Worm (Caenorhabditis elegans): ENCODE results near the gene T26C11.4.

The T26C11.4 gene

DNA sequence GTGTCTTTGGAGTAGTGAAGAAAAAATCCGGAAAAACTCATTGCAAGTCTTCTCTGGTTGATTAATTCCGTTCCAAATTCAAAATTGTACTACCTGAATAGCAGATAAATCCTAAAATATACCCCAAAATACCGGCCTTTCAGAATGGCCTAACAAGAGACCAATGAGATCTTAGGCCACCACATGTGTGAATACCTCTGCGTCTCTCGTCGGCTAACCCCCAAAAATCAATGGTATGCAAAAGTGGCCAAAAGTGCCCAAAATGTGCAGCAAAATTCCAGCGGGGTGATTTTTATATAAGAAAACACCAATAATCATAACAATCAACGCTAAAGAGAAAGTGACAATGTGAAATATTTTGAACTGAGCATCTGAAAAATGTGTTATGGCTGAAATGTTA, 8.2 kb upstream of the T26C11.4 start, which contains the start of gene T26C11.9 (continued):
- TF ChIP-seq isw-1 (GFP tag; IDR thresholded peaks at IDR 0.05) = no peak
- peak; percentile 54 for TF ChIP-seq nhr-71 (tag; optimal IDR thresholded peaks at IDR 0.05)
- TF ChIP-seq snpc-4 (tag; optimal IDR thresholded peaks at IDR 0.05) = no peak
- TF ChIP-seq lin-35 (GFP tag; optimal IDR thresholded peaks at IDR 0.05) = peak; percentile 35 to 40
- peak; percentile 59 for TF ChIP-seq lin-15B (tag; optimal IDR thresholded peaks at IDR 0.05)
- peak; percentile 27 to 34 for TF ChIP-seq efl-1 (optimal IDR thresholded peaks at IDR 0.05)
- TF ChIP-seq efl-1 (GFP tag; optimal IDR thresholded peaks at IDR 0.05 in 1 of 2) = peak; percentile 36 to 85
- TF ChIP-seq hlh-17 (GFP tag; optimal IDR thresholded peaks at IDR 0.05; ENCODE audit: borderline replicate concordance) = no peak
- TF ChIP-seq lsy-2 (tag; optimal IDR thresholded peaks at IDR 0.05) = no peak
- TF ChIP-seq lin-13 (GFP tag; optimal IDR thresholded peaks at IDR 0.05) = no peak
- TF ChIP-seq skn-1 (tag; optimal IDR thresholded peaks at IDR 0.05) = peak; percentile 51
- no peak for TF ChIP-seq unc-98 (GFP tag; IDR thresholded peaks at IDR 0.05)
- TF ChIP-seq ceh-90 (tag; optimal IDR thresholded peaks at IDR 0.05) = peak; percentile 67
- TF ChIP-seq vab-15 (tag; optimal IDR thresholded peaks at IDR 0.05) = peak; percentile 10
- TF ChIP-seq tlp-1 (tag; optimal IDR thresholded peaks at IDR 0.05) = no peak
- peak; percentile 7 for TF ChIP-seq jun-1 (tag; optimal IDR thresholded peaks at IDR 0.05)
- peak; percentile 16 for TF ChIP-seq xbp-1 (tag; optimal IDR thresholded peaks at IDR 0.05)
- no peak for TF ChIP-seq nhr-76 (tag; optimal IDR thresholded peaks at IDR 0.05)
- no peak for TF ChIP-seq ceh-63 (GFP tag; optimal IDR thresholded peaks at IDR 0.05)
- peak; percentile 31 for TF ChIP-seq nhr-90 (tag; optimal IDR thresholded peaks at IDR 0.05; ENCODE audit: poor library complexity)
- TF ChIP-seq ces-1 (GFP tag; optimal IDR thresholded peaks at IDR 0.05) = no peak
- no peak for TF ChIP-seq unc-86 (tag; optimal IDR thresholded peaks at IDR 0.05)
- TF ChIP-seq ets-5 (GFP tag; IDR thresholded peaks at IDR 0.05) = no peak
- no peak for TF ChIP-seq nhr-11 (tag; optimal IDR thresholded peaks at IDR 0.05)
- no peak for TF ChIP-seq C04F5.9 (tag; optimal IDR thresholded peaks at IDR 0.05)
- no peak for TF ChIP-seq ama-1 (optimal IDR thresholded peaks at IDR 0.05)
- no peak for TF ChIP-seq nhr-19 (GFP tag; conservative IDR thresholded peaks at IDR 0.05)
- TF ChIP-seq mdl-1 (tag; optimal IDR thresholded peaks at IDR 0.05) = no peak
- no peak for TF ChIP-seq nhr-28 (tag; optimal IDR thresholded peaks at IDR 0.05)
- TF ChIP-seq rnt-1 (tag; optimal IDR thresholded peaks at IDR 0.05) = peak; percentile 89
- TF ChIP-seq aly-2 (tag; optimal IDR thresholded peaks at IDR 0.05) = no peak
- no peak for TF ChIP-seq nhr-20 (tag; optimal IDR thresholded peaks at IDR 0.05)
- peak; percentile 17 to 25 (median 22) for TF ChIP-seq dpl-1 (GFP tag; optimal IDR thresholded peaks at IDR 0.05)
- TF ChIP-seq alr-1 (tag; optimal IDR thresholded peaks at IDR 0.05; ENCODE audit: borderline replicate concordance) = no peak
- TF ChIP-seq efl-3 (GFP tag; optimal IDR thresholded peaks at IDR 0.05) = no peak
- no peak for TF ChIP-seq fos-1 (tag; optimal IDR thresholded peaks at IDR 0.05)
- peak; percentile 65 for TF ChIP-seq lir-3 (tag; optimal IDR thresholded peaks at IDR 0.05; ENCODE audit: poor library complexity)
- TF ChIP-seq fkh-8 (tag; optimal IDR thresholded peaks at IDR 0.05) = peak; percentile 31
- TF ChIP-seq tbx-2 (tag; optimal IDR thresholded peaks at IDR 0.05) = peak; percentile 43
- TF ChIP-seq elt-3 (tag; optimal IDR thresholded peaks at IDR 0.05) = no peak
- peak; percentile 56 for TF ChIP-seq nhr-47 (tag; optimal IDR thresholded peaks at IDR 0.05)
- no peak for TF ChIP-seq egl-13 (tag; optimal IDR thresholded peaks at IDR 0.05)
- TF ChIP-seq fkh-10 (GFP tag; optimal IDR thresholded peaks at IDR 0.05) = no peak
- peak; percentile 23 for TF ChIP-seq snu-23 (GFP tag; optimal IDR thresholded peaks at IDR 0.05)

DNA sequence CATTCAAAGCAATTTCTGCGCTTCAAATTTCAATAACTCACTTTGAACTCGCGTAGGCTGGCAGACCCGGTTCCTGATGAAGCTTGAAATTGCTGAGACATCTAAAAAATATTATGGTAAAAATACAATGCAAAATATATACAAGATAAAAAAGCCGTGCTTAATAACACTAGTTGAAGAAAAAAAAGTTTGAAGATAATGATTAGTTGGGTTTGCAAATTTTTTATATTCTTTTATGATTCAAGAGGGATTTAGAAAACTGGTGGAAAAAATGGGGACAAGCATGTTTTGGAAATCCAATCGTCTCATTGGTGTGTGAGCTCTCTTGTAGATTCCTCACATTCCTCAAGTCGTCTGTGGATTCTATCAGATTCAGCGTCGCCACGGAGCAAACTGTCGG, 7.3 kb upstream of the T26C11.4 start, which contains the start of gene ceh-21:
Gene ceh-21, minus strand, starts transcription at position 101 of the 400 bp plus-strand sequence.
- no peak for TF ChIP-seq elt-2 (tag; optimal IDR thresholded peaks at IDR 0.05)
- TF ChIP-seq ztf-11 (tag; optimal IDR thresholded peaks at IDR 0.05) = no peak
- TF ChIP-seq efl-3 (GFP tag; optimal IDR thresholded peaks at IDR 0.05) = no peak
- TF ChIP-seq fkh-8 (tag; optimal IDR thresholded peaks at IDR 0.05) = no peak
- no peak for TF ChIP-seq ets-5 (GFP tag; IDR thresholded peaks at IDR 0.05)
- no peak for TF ChIP-seq lin-15B (tag; optimal IDR thresholded peaks at IDR 0.05)
- no peak for TF ChIP-seq nhr-77 (tag; optimal IDR thresholded peaks at IDR 0.05)
